Fruit fly (Drosophila melanogaster): ENCODE results near the gene Arp3.

Gene Arp3

DNA sequence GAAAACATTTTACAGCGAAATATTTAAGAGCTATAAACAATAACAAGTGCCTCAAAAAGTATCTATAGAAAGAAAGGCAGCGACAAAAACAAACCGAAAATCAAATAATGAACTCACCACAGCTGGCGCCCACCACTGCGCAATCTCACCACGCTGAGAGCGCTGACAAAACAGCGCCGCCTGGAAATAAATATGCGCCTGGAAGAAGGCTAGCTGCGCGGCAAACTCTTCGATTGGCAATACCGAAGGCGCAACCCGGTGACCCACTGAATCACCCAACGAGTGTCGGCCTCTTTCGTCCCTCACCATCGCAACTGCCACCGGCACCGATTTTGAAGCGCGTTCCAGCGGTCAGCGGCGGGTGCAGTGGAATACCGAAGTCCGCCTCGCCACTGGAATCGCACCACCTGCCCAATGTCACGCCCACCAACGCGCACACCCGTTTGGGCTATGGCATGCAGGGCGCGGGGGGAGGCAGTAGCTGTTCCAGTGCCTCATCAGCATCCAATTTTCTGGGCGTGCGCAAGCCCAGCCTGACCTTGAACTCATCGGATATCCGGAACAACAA, 43.9 kb downstream of the Arp3 start:
- TF ChIP-seq Myc (optimal IDR thresholded peaks at IDR 0.05), result no peak
- TF ChIP-seq h (optimal IDR thresholded peaks at IDR 0.05), result no peak
- no peak for TF ChIP-seq psq (optimal IDR thresholded peaks at IDR 0.05)
- no peak for TF ChIP-seq Sin3A (optimal IDR thresholded peaks at IDR 0.05)
- no peak for TF ChIP-seq ttk (optimal IDR thresholded peaks at IDR 0.05)
- no peak for TF ChIP-seq insv (optimal IDR thresholded peaks at IDR 0.05)

DNA sequence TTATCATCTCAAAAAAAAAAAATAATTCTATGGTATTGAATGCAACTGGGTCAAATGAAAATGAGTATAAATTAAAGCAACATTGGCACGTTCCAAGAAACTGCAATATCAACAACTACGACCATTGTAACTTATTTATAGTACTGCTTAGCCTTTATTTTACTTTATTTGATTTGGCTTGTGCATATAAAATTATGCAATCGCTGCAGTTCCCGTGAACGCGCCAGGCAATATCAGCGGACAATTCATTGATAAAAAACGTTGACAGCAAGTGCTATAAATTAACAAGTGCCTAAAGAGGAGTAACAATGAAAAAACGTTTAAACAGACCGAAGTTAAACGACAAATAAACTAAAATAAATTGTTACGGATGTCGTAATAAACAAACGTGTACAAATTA, 44.5 kb downstream of the Arp3 start:
- TF ChIP-seq Sin3A (optimal IDR thresholded peaks at IDR 0.05), result no peak
- TF ChIP-seq ttk (optimal IDR thresholded peaks at IDR 0.05), result no peak
- no peak for TF ChIP-seq Myc (optimal IDR thresholded peaks at IDR 0.05)
- TF ChIP-seq insv (optimal IDR thresholded peaks at IDR 0.05), result no peak
- TF ChIP-seq h (optimal IDR thresholded peaks at IDR 0.05), result no peak

DNA sequence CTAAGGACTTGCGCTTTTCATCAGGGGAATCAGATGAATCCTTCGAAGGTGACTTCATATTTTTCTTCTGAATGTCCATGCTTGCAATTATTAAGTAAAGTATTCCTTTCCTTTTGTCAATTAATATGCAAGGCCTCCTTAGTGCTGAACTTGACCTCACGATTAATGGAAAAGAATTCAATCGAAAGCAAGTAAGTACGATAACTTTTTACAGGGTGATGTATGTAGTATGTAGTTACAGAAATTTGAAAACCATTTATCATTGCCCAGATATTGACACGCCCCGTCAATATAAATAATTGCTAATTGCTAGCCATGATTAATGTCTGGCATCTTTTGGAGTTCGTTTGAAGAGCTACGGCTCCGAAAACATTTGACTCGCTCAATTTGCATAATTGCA, 45.8 kb downstream of the Arp3 start, which contains the start of gene CG42591:
TSS of gene CG42591 (minus strand) at position 101 of the 400 bp plus-strand sequence.
- TF ChIP-seq Myc (optimal IDR thresholded peaks at IDR 0.05) (no peak), Sin3A (optimal IDR thresholded peaks at IDR 0.05) (no peak), h (optimal IDR thresholded peaks at IDR 0.05) (no peak), ttk (optimal IDR thresholded peaks at IDR 0.05) (no peak), insv (optimal IDR thresholded peaks at IDR 0.05) (no peak), psq (optimal IDR thresholded peaks at IDR 0.05) (no peak)

DNA sequence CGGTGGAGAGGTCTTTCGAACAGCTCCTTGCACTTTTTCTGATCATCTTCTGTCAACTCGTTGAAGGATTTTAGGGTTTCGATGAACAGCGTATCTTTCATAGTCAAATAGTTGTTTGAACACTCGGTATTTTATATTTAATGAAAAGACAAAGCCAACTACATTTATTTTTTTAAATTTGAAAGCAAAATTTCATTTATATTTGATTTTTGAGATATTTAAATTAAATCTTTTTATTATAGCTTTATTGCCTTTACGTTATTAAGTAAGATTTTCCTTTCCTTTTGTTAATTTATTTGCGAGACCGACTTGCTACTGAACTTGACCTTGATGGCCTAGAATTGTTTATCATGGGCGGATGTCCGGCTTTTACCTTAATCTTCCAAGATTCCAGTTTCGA, 46.5 kb downstream of the Arp3 start, which contains the start of gene CG42590:
TSS of gene CG42590 (minus strand) at position 101 of the 400 bp plus-strand sequence.
- TF ChIP-seq h (optimal IDR thresholded peaks at IDR 0.05) (no peak), Sin3A (optimal IDR thresholded peaks at IDR 0.05) (no peak), insv (optimal IDR thresholded peaks at IDR 0.05) (no peak), Myc (optimal IDR thresholded peaks at IDR 0.05) (no peak), psq (optimal IDR thresholded peaks at IDR 0.05) (no peak), ttk (optimal IDR thresholded peaks at IDR 0.05) (no peak)

DNA sequence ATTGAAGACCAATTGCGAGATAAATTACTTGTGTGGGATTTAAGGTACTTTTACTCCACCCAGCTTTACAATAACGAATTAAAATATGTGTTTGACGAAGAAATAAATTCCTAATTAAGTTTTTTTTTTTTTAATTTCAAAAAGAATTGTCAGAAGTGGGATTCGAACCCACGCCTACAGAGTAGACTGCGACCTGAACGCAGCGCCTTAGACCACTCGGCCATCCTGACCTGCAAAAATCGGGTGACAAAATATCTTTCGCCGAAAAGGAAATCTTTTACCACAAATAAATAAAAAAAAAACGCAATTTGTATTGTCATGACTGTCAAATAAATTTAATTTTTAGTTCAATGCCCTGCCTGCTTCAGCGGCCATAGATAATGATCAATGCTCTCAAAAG, 47.6 kb downstream of the Arp3 start:
- TF ChIP-seq Myc (optimal IDR thresholded peaks at IDR 0.05) (no peak), psq (optimal IDR thresholded peaks at IDR 0.05) (no peak), Sin3A (optimal IDR thresholded peaks at IDR 0.05) (no peak), insv (optimal IDR thresholded peaks at IDR 0.05) (no peak), h (optimal IDR thresholded peaks at IDR 0.05) (no peak), ttk (optimal IDR thresholded peaks at IDR 0.05) (no peak)

DNA sequence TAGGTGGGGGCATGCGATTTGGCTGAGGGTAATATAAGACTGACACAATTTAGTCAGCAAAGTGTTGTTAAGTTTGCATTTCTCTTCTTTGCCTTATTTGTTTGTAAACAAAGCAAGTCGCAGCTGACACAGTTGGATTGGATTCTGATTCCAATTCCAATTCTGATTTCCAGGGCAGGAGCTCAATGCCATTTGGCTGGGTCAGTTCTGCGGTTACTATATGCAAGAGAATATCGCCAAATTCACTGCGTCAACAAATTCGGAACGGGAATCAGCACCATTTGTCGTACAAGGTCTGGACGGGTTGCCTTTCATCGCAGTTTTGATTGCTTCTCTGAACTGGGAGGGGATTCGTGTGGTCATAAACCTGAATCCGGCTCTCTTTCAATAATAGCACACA, 48.2 kb downstream of the Arp3 start:
- TF ChIP-seq insv (optimal IDR thresholded peaks at IDR 0.05) (no peak), ttk (optimal IDR thresholded peaks at IDR 0.05) (no peak), psq (optimal IDR thresholded peaks at IDR 0.05) (no peak), h (optimal IDR thresholded peaks at IDR 0.05) (no peak), Sin3A (optimal IDR thresholded peaks at IDR 0.05) (no peak)

DNA sequence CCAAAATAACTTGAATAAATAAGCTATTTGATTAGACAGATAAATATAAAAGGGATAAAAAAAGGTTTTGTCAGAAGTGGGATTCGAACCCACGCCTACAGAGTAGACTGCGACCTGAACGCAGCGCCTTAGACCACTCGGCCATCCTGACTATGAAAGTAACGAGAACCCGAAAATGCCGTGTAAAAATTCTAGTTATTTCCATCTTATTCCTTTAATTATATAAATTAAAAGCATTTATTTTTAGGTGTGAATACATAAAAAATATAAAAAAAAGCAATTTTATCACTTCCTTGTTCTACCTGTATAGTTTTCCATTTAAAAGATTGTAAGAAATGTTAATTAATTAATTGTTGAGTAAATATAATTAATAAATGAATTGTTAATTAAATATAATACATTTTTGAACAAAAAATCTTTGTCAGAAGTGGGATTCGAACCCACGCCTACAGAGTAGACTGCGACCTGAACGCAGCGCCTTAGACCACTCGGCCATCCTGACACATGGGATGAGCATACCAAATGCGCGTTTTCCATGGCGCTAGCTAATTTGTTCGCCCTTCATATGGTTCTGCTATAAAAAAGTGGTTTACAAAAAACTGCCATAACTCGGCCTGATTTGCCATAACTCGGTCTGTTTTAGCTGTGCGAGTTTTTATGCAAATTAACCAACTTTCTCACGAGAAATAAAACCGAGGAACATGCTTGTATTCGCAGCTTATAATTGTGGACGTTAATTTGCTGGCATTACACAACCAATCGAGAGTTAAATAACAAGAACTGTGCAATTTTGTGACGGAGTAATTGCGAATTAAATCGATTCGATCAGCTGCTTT, 49.9 kb downstream of the Arp3 start:
- TF ChIP-seq insv (optimal IDR thresholded peaks at IDR 0.05), result no peak
- no peak for TF ChIP-seq Sin3A (optimal IDR thresholded peaks at IDR 0.05)
- TF ChIP-seq psq (optimal IDR thresholded peaks at IDR 0.05), result no peak
- TF ChIP-seq ttk (optimal IDR thresholded peaks at IDR 0.05), result no peak
- TF ChIP-seq h (optimal IDR thresholded peaks at IDR 0.05), result no peak
- no peak for TF ChIP-seq Myc (optimal IDR thresholded peaks at IDR 0.05)
